Fruit fly (Drosophila melanogaster): ENCODE data around the gene Pink1.
A peak's percentile ranks its signal among the peaks of the same experiment; 100 is the strongest.

Gene Pink1

dm6 chrX:6711295-6711694 lies 27.7 kb downstream of the Pink1 start:
- peak; percentile 78 for TF ChIP-seq CG1621 (tag; optimal IDR thresholded peaks at IDR 0.05)
- peak; percentile 31 for TF ChIP-seq Sox15 (GFP tag; optimal IDR thresholded peaks at IDR 0.05)
- TF ChIP-seq CG34406 (GFP tag; optimal IDR thresholded peaks at IDR 0.05) = peak; percentile 62
- peak; percentile 93 for TF ChIP-seq Hr4 (GFP tag; optimal IDR thresholded peaks at IDR 0.05)
- peak; percentile 79 for TF ChIP-seq CG10669 (GFP tag; optimal IDR thresholded peaks at IDR 0.05)
- TF ChIP-seq CG8319 (GFP tag; optimal IDR thresholded peaks at IDR 0.05) = peak; percentile 54
- TF ChIP-seq Blimp-1 (GFP tag; optimal IDR thresholded peaks at IDR 0.05) = no peak
- TF ChIP-seq CG4318 (GFP tag; optimal IDR thresholded peaks at IDR 0.05) = peak; percentile 92
- peak; percentile 95 for TF ChIP-seq CG6276 (GFP tag; optimal IDR thresholded peaks at IDR 0.05)
- TF ChIP-seq CG15336 (GFP tag; IDR thresholded peaks at IDR 0.05) = peak; percentile 95
- TF ChIP-seq Eip75B (GFP tag; optimal IDR thresholded peaks at IDR 0.05) = peak; percentile 83
- TF ChIP-seq CG32006 (GFP tag; optimal IDR thresholded peaks at IDR 0.05) = peak; percentile 97
- TF ChIP-seq CG11902 (GFP tag; optimal IDR thresholded peaks at IDR 0.05) = peak; percentile 40
- peak; percentile 83 for TF ChIP-seq CG10631 (GFP tag; optimal IDR thresholded peaks at IDR 0.05)
- peak; percentile 94 for TF ChIP-seq Eip78C (GFP tag)
- peak; percentile 38 for TF ChIP-seq Ets21C (GFP tag; optimal IDR thresholded peaks at IDR 0.05)
- TF ChIP-seq CG6163 (GFP tag; IDR thresholded peaks at IDR 0.05) = peak; percentile 90
- TF ChIP-seq Hr38 (GFP tag; optimal IDR thresholded peaks at IDR 0.05) = no peak
- TF ChIP-seq Sox14 (GFP tag; optimal IDR thresholded peaks at IDR 0.05) = peak; percentile 86
- peak; percentile 60 for TF ChIP-seq CG8632 (GFP tag; optimal IDR thresholded peaks at IDR 0.05)
- peak; percentile 84 for TF ChIP-seq CG3919 (GFP tag; optimal IDR thresholded peaks at IDR 0.05)
- TF ChIP-seq spab (GFP tag; optimal IDR thresholded peaks at IDR 0.05) = peak; percentile 63
- peak; percentile 88 for TF ChIP-seq Gug (GFP tag; IDR thresholded peaks at IDR 0.05)
- TF ChIP-seq CG11294 (GFP tag; IDR thresholded peaks at IDR 0.05) = peak; percentile 86
- TF ChIP-seq Eip93F (GFP tag; optimal IDR thresholded peaks at IDR 0.05) = no peak
- TF ChIP-seq CG6854 (GFP tag; optimal IDR thresholded peaks at IDR 0.05) = no peak
- peak; percentile 64 for TF ChIP-seq Sox102F (GFP tag; optimal IDR thresholded peaks at IDR 0.05)
- TF ChIP-seq dsx (GFP tag; optimal IDR thresholded peaks at IDR 0.05; ENCODE audit: poor library complexity, severe bottlenecking) = peak; percentile 73
- peak; percentile 85 for TF ChIP-seq pdm3 (GFP tag; optimal IDR thresholded peaks at IDR 0.05)
- peak; percentile 71 for TF ChIP-seq CG6808 (GFP tag; optimal IDR thresholded peaks at IDR 0.05)
- TF ChIP-seq ss (GFP tag; optimal IDR thresholded peaks at IDR 0.05) = peak; percentile 70 to 76
- TF ChIP-seq Lpt (GFP tag; optimal IDR thresholded peaks at IDR 0.05) = peak; percentile 90
- TF ChIP-seq Hr39 (GFP tag; optimal IDR thresholded peaks at IDR 0.05) = peak; percentile 59
- TF ChIP-seq CG3032 (tag; optimal IDR thresholded peaks at IDR 0.05) = peak; percentile 69
- peak; percentile 86 for TF ChIP-seq OdsH (GFP tag; optimal IDR thresholded peaks at IDR 0.05)
- peak; percentile 79 for TF ChIP-seq acj6 (GFP tag; optimal IDR thresholded peaks at IDR 0.05)
- TF ChIP-seq CG11762 (GFP tag; optimal IDR thresholded peaks at IDR 0.05; ENCODE audit: insufficient read depth) = peak; percentile 66
- TF ChIP-seq salr (GFP tag; optimal IDR thresholded peaks at IDR 0.05) = peak; percentile 55 to 88
- TF ChIP-seq Smox (GFP tag; optimal IDR thresholded peaks at IDR 0.05) = peak; percentile 64
- TF ChIP-seq CG8119 (GFP tag; IDR thresholded peaks at IDR 0.05) = peak; percentile 94
- TF ChIP-seq topi (GFP tag; optimal IDR thresholded peaks at IDR 0.05) = peak; percentile 65
- peak; percentile 85 for TF ChIP-seq CG16779 (tag; optimal IDR thresholded peaks at IDR 0.05)
- peak; percentile 59 for TF ChIP-seq CG31627 (GFP tag; optimal IDR thresholded peaks at IDR 0.05)
- no peak for TF ChIP-seq fkh (GFP tag; optimal IDR thresholded peaks at IDR 0.05)
- peak; percentile 71 for TF ChIP-seq fd59A (GFP tag; optimal IDR thresholded peaks at IDR 0.05)
- peak; percentile 70 for TF ChIP-seq Met (GFP tag; optimal IDR thresholded peaks at IDR 0.05)
- peak; percentile 65 for TF ChIP-seq CG9139 (GFP tag; optimal IDR thresholded peaks at IDR 0.05)
- peak; percentile 71 for TF ChIP-seq svp (GFP tag)
- TF ChIP-seq net (GFP tag; optimal IDR thresholded peaks at IDR 0.05) = peak; percentile 88
- TF ChIP-seq eg (GFP tag; IDR thresholded peaks at IDR 0.05) = peak; percentile 94
- TF ChIP-seq CG7368 (GFP tag; optimal IDR thresholded peaks at IDR 0.05) = peak; percentile 78
- peak; percentile 73 for TF ChIP-seq esn (GFP tag; optimal IDR thresholded peaks at IDR 0.05)

Measured in whole organism, prepupa.